Worm (Caenorhabditis elegans): ENCODE data around the gene F02A9.1.

DNA sequence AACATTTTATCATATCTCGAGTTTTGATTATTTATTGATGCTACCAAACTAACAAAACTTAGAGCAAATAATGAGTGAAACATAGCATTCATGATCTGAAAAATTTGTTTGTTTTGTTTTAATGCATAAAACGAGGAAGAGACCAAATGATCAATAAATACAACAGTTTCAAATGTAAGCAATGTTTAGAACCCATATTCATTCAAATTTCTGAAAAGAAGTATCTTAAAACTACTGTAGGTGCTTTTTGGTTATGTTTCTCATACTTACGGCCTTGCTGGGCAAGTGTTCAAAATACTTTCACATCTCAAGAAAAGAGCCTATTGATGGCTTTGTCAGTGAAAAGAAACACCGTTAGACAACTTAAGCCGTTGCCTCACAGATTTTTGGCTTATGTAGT is at the start of gene F02A9.1:
- TF ChIP-seq nhr-25 (tag; optimal IDR thresholded peaks at IDR 0.05): no peak
- TF ChIP-seq egl-27 (tag; optimal IDR thresholded peaks at IDR 0.05): no peak
- TF ChIP-seq fos-1 (tag; optimal IDR thresholded peaks at IDR 0.05): no peak
- no peak for TF ChIP-seq unc-62 (GFP tag; optimal IDR thresholded peaks at IDR 0.05)
- no peak for TF ChIP-seq ama-1 (optimal IDR thresholded peaks at IDR 0.05)
